Worm (Caenorhabditis elegans) whole organism, young adult: ENCODE measurements around the gene fbxb-90.

Source experiments
- F55B11.4 ChIP-seq: sonication (generic microtip); optimal IDR thresholded peaks from 2 replicates; lab custom pipeline; 2016; ENCODE audit warnings: missing compliant biosample characterization, missing genetic modification characterization, borderline replicate concordance; ENCODE audit not compliant: insufficient read depth
- lin-54 ChIP-seq: fragments of 200-800 bp; sonication (Bioruptor generic); optimal IDR thresholded peaks from 2 replicates; lab custom pipeline; 2018; ENCODE audit warnings: mild to moderate bottlenecking, missing genetic modification characterization, missing compliant biosample characterization
- snpc-4 ChIP-seq, 5 experiments: fragments of 150-350 bp in 1 of 5; sonication (generic microtip) in 4 of 5; optimal IDR thresholded peaks; 2 replicates each; lab custom pipeline; 2014 to 2018; ENCODE audit warnings: missing genetic modification characterization in 5 of 5, missing biosample characterization in 3 of 5, antibody characterized with exemption in 2 of 5, mild to moderate bottlenecking in 2 of 5, missing compliant biosample characterization in 2 of 5, missing genotype in 2 of 5, moderate library complexity in 2 of 5, missing genetic modification reagents in 1 of 5

- TF ChIP-seq F55B11.4 (tag; lab: Kevin White, UChicago): no peak
- TF ChIP-seq lin-54 (GFP tag; lab: Kevin White, UChicago): no peak
- TF ChIP-seq snpc-4 (GFP tag; optimal IDR thresholded peaks at IDR 0.05; lab: Kevin White, UChicago): no peak
- no peak for TF ChIP-seq snpc-4 (tag; optimal IDR thresholded peaks at IDR 0.05; lab: Kevin White, UChicago)
Measured at ce11 chrII:3741584-3741983, 7.0 kb downstream of the fbxb-90 start, which contains the start of gene F12E12.1.
